Fruit fly (Drosophila melanogaster) Kc167 (cell line): ENCODE data around the gene Wnk.

ENCODE experiments used
- Myc ChIP-seq: fragments of >200 bp; optimal IDR thresholded peaks from 2 replicates; lab custom pipeline; 2017; ENCODE audit warnings: missing external identifiers
- Sin3A ChIP-seq: fragments of >200 bp; optimal IDR thresholded peaks from 2 replicates; lab custom pipeline; 2018; ENCODE audit warnings: missing external identifiers
- h ChIP-seq: fragments of >200 bp; optimal IDR thresholded peaks from 3 replicates; lab custom pipeline; 2018; ENCODE audit warnings: missing external identifiers
- psq ChIP-seq: fragments of >200 bp; optimal IDR thresholded peaks from 2 replicates; lab custom pipeline; 2017; ENCODE audit warnings: missing external identifiers
- ttk ChIP-seq: sonication (Bioruptor generic); optimal IDR thresholded peaks from 2 replicates; lab custom pipeline; 2017; ENCODE audit warnings: missing external identifiers

DNA sequence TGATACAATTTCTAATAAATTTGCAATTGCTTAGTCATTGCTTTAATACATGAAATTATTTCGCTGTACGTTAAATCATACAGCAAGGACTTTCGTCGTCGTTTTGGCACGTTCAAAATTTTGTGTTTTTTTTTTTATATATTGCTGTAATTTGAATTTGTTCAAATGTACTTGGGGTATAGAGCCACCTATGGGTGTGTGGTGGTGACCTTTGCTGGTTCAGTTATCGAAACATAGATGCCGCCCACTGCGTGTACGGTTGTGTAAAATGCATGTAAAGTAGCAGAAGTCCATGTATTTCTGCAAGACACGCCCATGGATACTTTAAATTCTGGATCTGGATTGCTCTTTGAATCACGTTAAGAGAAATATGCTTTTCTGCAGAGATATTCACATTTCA is 49.5 kb upstream of the Wnk start:
- no peak for TF ChIP-seq psq (lab: Kevin White, UChicago)
- TF ChIP-seq h, result no peak
- no peak for TF ChIP-seq ttk (lab: Kevin White, UChicago)
- no peak for TF ChIP-seq Sin3A
- TF ChIP-seq Myc, result no peak
